Worm (Caenorhabditis elegans) whole organism, L4 larva: ENCODE results near the gene tag-342.
A peak's percentile ranks its signal among the peaks of the same experiment; 100 is the strongest.

ENCODE experiments used
- F10B5.3 ChIP-seq: sonication (generic microtip); optimal IDR thresholded peaks from 2 replicates; lab custom pipeline; 2016; ENCODE audit warnings: mild to moderate bottlenecking, missing genetic modification characterization, missing compliant biosample characterization
- T26A8.4 ChIP-seq: fragments of 200-800 bp; sonication (Bioruptor generic); IDR thresholded peaks from 2 replicates; pipeline ENCODE4 v1.3.6; 2022; ENCODE audit warnings: missing genetic modification characterization, missing compliant biosample characterization
- Y75B8A.6 ChIP-seq: fragments of 200-800 bp; sonication (Bioruptor generic); IDR thresholded peaks from 2 replicates; pipeline ENCODE4 v1.3.6; 2022; ENCODE audit warnings: missing genetic modification reagents, missing genetic modification characterization, missing compliant biosample characterization
- ZK546.5 ChIP-seq, 2 experiments: sonication (generic microtip); optimal IDR thresholded peaks; 2 replicates each; lab custom pipeline; 2017; ENCODE audit warnings: missing biosample characterization in 2 of 2, missing genetic modification characterization in 2 of 2
- aha-1 ChIP-seq: fragments of 150-350 bp; peaks from one replicate; lab custom pipeline; 2014; ENCODE audit warnings: missing biosample characterization, missing genetic modification characterization
- ama-1 ChIP-seq: fragments of 150-350 bp; optimal IDR thresholded peaks from 2 replicates; lab custom pipeline; 2014; ENCODE audit warnings: inconsistent platforms, mixed read lengths
- daf-16 ChIP-seq, 3 experiments: sonication (generic microtip); optimal IDR thresholded peaks; 2 replicates each; lab custom pipeline; 2016 to 2017; ENCODE audit warnings: missing genetic modification characterization in 3 of 3, missing genetic modification reagents in 3 of 3, mild to moderate bottlenecking in 2 of 3, missing compliant biosample characterization in 2 of 3, missing biosample characterization in 1 of 3, moderate library complexity in 1 of 3
- dmd-8 ChIP-seq: fragments of 200-800 bp; sonication (Bioruptor generic); IDR thresholded peaks from 2 replicates; pipeline ENCODE4 v1.3.6; 2022; ENCODE audit warnings: missing genetic modification characterization, missing compliant biosample characterization
- dmd-9 ChIP-seq: fragments of 200-800 bp; sonication (Bioruptor generic); IDR thresholded peaks from 2 replicates; pipeline ENCODE4 v1.3.6; 2022; ENCODE audit warnings: missing genetic modification reagents, missing genetic modification characterization, missing compliant biosample characterization
- dpl-1 ChIP-seq: fragments of 150-350 bp; optimal IDR thresholded peaks from 2 replicates; lab custom pipeline; 2014; ENCODE audit warnings: missing biosample characterization, missing genetic modification reagents, missing genetic modification characterization
- duxl-1 ChIP-seq: sonication (generic microtip); optimal IDR thresholded peaks from 2 replicates; lab custom pipeline; 2016; ENCODE audit warnings: mild to moderate bottlenecking, missing genetic modification characterization, moderate library complexity, missing compliant biosample characterization; ENCODE audit not compliant: poor library complexity
- egl-27 ChIP-seq: sonication (generic microtip); optimal IDR thresholded peaks from 3 replicates; lab custom pipeline; 2017; ENCODE audit warnings: missing biosample characterization, missing genetic modification reagents, missing genetic modification characterization
- hif-1 ChIP-seq, 2 experiments: sonication (generic microtip); optimal IDR thresholded peaks; 2 replicates each; lab custom pipeline; 2016 to 2017; ENCODE audit warnings: missing compliant biosample characterization in 2 of 2, missing genetic modification characterization in 2 of 2, missing genetic modification reagents in 2 of 2, missing genotype in 2 of 2, mild to moderate bottlenecking in 1 of 2
- hlh-11 ChIP-seq: fragments of 200-800 bp; sonication (Bioruptor generic); optimal IDR thresholded peaks from 2 replicates; lab custom pipeline; 2018; ENCODE audit warnings: mild to moderate bottlenecking, missing genetic modification characterization, missing compliant biosample characterization
- hlh-30 ChIP-seq: sonication (generic microtip); optimal IDR thresholded peaks from 2 replicates; lab custom pipeline; 2017; ENCODE audit warnings: antibody characterized with exemption, mild to moderate bottlenecking, missing genetic modification characterization, missing compliant biosample characterization; ENCODE audit not compliant: insufficient read depth
- hmg-1.1 ChIP-seq: fragments of 200-800 bp; sonication (Bioruptor generic); IDR thresholded peaks from 2 replicates; pipeline ENCODE4 v1.3.6; 2022; ENCODE audit warnings: missing genetic modification reagents, missing genetic modification characterization, missing compliant biosample characterization
- jun-1 ChIP-seq: fragments of 150-350 bp; optimal IDR thresholded peaks from 2 replicates; lab custom pipeline; 2014; ENCODE audit warnings: missing biosample characterization, missing genetic modification reagents, missing genetic modification characterization
- lin-1 ChIP-seq: fragments of 200-800 bp; sonication (Bioruptor generic); IDR thresholded peaks from 2 replicates; pipeline ENCODE4 v1.3.6; 2022; ENCODE audit warnings: missing genetic modification reagents, missing genetic modification characterization, missing compliant biosample characterization
- lin-13 ChIP-seq: fragments of 150-350 bp; optimal IDR thresholded peaks from 2 replicates; lab custom pipeline; 2014; ENCODE audit warnings: missing biosample characterization, missing genetic modification reagents, missing genetic modification characterization
- lin-39 ChIP-seq: fragments of 150-350 bp; optimal IDR thresholded peaks from 2 replicates; lab custom pipeline; 2014; ENCODE audit warnings: missing biosample characterization, missing genetic modification reagents, missing genetic modification characterization
- lsy-2 ChIP-seq, 2 experiments: fragments of 150-350 bp in 1 of 2; sonication (generic microtip) in 1 of 2; optimal IDR thresholded peaks; 2 replicates each; lab custom pipeline; 2014 to 2017; ENCODE audit warnings: missing biosample characterization in 2 of 2, missing genetic modification characterization in 2 of 2
- mdl-1 ChIP-seq, 2 experiments: fragments of 150-350 bp in 1 of 2; sonication (generic microtip) in 1 of 2; optimal IDR thresholded peaks; 2 replicates each; lab custom pipeline; 2014 to 2017; ENCODE audit warnings: missing biosample characterization in 2 of 2, missing genetic modification characterization in 2 of 2
- mep-1 ChIP-seq: fragments of 150-350 bp; sonication (generic microtip); optimal IDR thresholded peaks from 3 replicates; lab custom pipeline; 2014; ENCODE audit warnings: missing biosample characterization, missing genetic modification characterization
- mes-2 ChIP-seq: sonication (generic microtip); optimal IDR thresholded peaks from 2 replicates; lab custom pipeline; 2016; ENCODE audit warnings: missing genotype, mild to moderate bottlenecking, missing genetic modification characterization, missing compliant biosample characterization; ENCODE audit not compliant: poor library complexity, severe bottlenecking
- mxl-3 ChIP-seq: fragments of 200-800 bp; sonication (Bioruptor generic); optimal IDR thresholded peaks from 2 replicates; lab custom pipeline; 2018; ENCODE audit warnings: mild to moderate bottlenecking, missing genetic modification characterization, missing compliant biosample characterization
- nhr-11 ChIP-seq: fragments of 150-350 bp; optimal IDR thresholded peaks from 2 replicates; lab custom pipeline; 2014; ENCODE audit warnings: missing biosample characterization, missing genetic modification characterization
- nhr-28 ChIP-seq: fragments of 150-350 bp; optimal IDR thresholded peaks from 2 replicates; lab custom pipeline; 2014; ENCODE audit warnings: missing biosample characterization, missing genetic modification characterization
- php-3 ChIP-seq: fragments of 200-800 bp; sonication (Bioruptor generic); IDR thresholded peaks from 2 replicates; pipeline ENCODE4 v1.3.6; 2022; ENCODE audit warnings: missing genetic modification reagents, missing genetic modification characterization, missing compliant biosample characterization
- pqm-1 ChIP-seq: sonication (generic microtip); optimal IDR thresholded peaks from 2 replicates; lab custom pipeline; 2017; ENCODE audit warnings: missing biosample characterization, missing genetic modification characterization
- set-16 ChIP-seq: fragments of 200-800 bp; sonication (Bioruptor generic); IDR thresholded peaks from 2 replicates; pipeline ENCODE4 v1.3.6; 2022; ENCODE audit warnings: missing genetic modification reagents, missing genetic modification characterization, missing compliant biosample characterization
- tra-1 ChIP-seq: fragments of 200-800 bp; sonication (Bioruptor generic); IDR thresholded peaks from 2 replicates; pipeline ENCODE4 v1.3.6; 2022; ENCODE audit warnings: missing genetic modification reagents, missing genetic modification characterization, missing compliant biosample characterization
- unc-62 ChIP-seq, 3 experiments: fragments of 150-350 bp in 1 of 3; sonication (generic microtip); optimal IDR thresholded peaks in 2 of 3; peaks in 1 of 3; 1 replicate in 1 of 3; 2 replicates in 2 of 3; lab custom pipeline; 2014 to 2017; ENCODE audit warnings: missing biosample characterization in 3 of 3, missing genetic modification characterization in 3 of 3, missing genetic modification reagents in 3 of 3, missing genotype in 1 of 3
- vab-7 ChIP-seq: fragments of 200-800 bp; sonication (Bioruptor generic); IDR thresholded peaks from 2 replicates; pipeline ENCODE4 v1.3.6; 2022; ENCODE audit warnings: missing genetic modification reagents, missing genetic modification characterization, missing compliant biosample characterization
- zfp-2 ChIP-seq: sonication (generic microtip); optimal IDR thresholded peaks from 2 replicates; lab custom pipeline; 2016; ENCODE audit warnings: mild to moderate bottlenecking, missing genetic modification characterization, missing compliant biosample characterization
- ztf-7 ChIP-seq: fragments of 150-350 bp; optimal IDR thresholded peaks from 2 replicates; lab custom pipeline; 2014; ENCODE audit warnings: missing biosample characterization, missing genetic modification characterization

The tag-342 gene

DNA sequence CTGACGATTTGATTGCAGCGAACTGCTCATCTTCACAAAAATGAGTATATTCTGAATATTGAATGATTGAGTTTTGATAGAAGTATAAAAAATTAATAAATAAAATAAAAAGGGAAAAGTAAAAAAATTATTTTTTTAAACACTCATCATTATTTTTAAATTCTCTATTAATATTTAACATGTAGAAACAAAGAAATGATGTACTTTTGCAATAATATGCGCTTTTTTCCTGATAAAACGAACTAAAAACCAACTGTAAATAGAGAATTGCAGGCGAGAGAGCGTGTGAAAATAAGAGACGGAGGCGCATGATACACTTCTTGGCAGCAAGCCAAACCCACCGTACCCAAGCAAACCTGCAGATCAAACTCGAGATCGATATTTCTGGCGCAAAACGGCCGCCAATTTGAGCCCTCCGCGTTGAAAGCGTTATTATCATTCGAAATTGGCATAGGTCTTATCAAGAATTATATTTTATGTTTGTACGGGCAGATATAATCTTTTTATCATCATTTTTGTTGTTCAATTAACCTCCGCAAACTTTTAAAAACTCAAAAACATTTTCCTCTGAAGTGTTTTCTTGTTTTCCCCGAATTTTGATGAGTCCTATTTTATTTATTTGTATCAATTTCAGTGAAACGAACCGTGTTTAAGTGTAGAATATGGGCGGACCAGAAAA is 11.8 kb upstream of the tag-342 start, which contains the start of the genes rheb-1 and spk-1 (continued):
- TF ChIP-seq php-3 (GFP tag; lab: Robert Waterston, UW) = peak; percentile 88
- peak; percentile 93 for TF ChIP-seq zfp-2
- peak; percentile 29; the same call in 1 of the 2 replicates for TF ChIP-seq Y75B8A.6 (GFP tag; lab: Robert Waterston, UW)
- TF ChIP-seq egl-27 (tag; lab: Kevin White, UChicago) = no peak
- TF ChIP-seq mes-2 (tag; lab: Kevin White, UChicago) = peak; percentile 94
- no peak for TF ChIP-seq lin-39 (tag; lab: Kevin White, UChicago)
- peak; percentile 66 for TF ChIP-seq vab-7 (GFP tag; lab: Robert Waterston, UW)

DNA sequence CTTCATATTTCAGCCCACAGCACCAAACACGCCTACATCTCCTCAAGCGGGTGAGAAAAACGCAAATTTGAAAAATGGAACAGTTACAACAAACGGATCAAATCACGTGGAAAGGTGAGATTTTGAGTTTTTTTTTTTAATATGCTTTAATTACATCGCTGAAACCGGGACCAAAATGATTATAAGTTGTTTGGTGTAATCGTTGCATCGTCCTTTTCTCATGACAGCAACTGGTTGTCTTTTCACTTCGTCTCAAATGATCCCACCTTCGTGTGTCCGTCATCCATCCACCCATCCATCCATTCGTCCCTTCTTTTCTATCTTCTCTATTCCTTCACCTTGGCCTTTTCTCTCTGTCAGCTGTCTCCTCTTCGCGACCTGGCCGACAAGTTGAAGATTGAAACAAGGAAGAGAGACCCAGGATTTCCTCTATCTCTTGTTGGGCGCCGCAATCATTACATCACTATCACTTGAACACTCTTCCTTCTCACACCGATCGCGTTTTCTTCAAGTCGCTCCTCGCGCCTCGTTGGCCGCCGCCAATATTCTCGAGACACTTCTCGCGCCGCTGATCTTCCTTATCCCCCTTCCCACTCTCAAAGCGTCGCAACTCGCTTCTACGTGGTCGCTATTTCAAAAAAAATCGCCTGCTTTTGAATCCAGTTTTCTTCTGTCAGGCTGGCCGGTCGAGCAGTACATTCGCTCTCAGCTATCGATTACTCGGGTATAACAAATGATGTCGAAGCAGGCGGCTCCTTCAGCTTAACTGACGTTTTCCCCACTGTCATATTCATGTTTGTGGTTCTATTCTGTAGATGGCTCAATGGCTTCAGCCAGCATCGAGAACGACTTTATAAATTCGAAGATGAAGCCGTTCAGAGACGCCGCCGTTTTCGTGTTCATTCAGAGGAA is 10.5 kb upstream of the tag-342 start:
- no peak for TF ChIP-seq dpl-1 (GFP tag; lab: Kevin White, UChicago)
- peak in 1 of 2 experiments; percentile 53 for TF ChIP-seq lsy-2 (tag; optimal IDR thresholded peaks at IDR 0.05; lab: Kevin White, UChicago)
- peak; percentile 42 for TF ChIP-seq nhr-28 (tag; lab: Kevin White, UChicago)
- no peak for TF ChIP-seq lin-1 (GFP tag; lab: Robert Waterston, UW)
- TF ChIP-seq mxl-3 = peak; percentile 74
- TF ChIP-seq mdl-1 (tag; optimal IDR thresholded peaks at IDR 0.05; lab: Kevin White, UChicago) = peak in 1 of 2 experiments; percentile 39
- no peak for TF ChIP-seq tra-1 (GFP tag; lab: Robert Waterston, UW)
- peak; percentile 38; the same call in 1 of the 2 replicates for TF ChIP-seq hmg-1.1
- no peak for TF ChIP-seq ztf-7 (tag; lab: Kevin White, UChicago)
- TF ChIP-seq duxl-1 (tag; lab: Kevin White, UChicago) = no peak
- peak; percentile 28 for TF ChIP-seq ama-1 (lab: Kevin White, UChicago)
- TF ChIP-seq unc-62 (GFP tag; optimal IDR thresholded peaks at IDR 0.05 in 1 of 2; lab: Kevin White, UChicago) = peak in 1 of 2 experiments; percentile 100
- TF ChIP-seq unc-62 (tag; optimal IDR thresholded peaks at IDR 0.05; lab: Kevin White, UChicago) = no peak
- peak; percentile 99 for TF ChIP-seq aha-1 (tag; lab: Kevin White, UChicago)
- TF ChIP-seq pqm-1 (tag; lab: Kevin White, UChicago) = no peak
- TF ChIP-seq mep-1 (tag; lab: Kevin White, UChicago) = peak; percentile 16
- peak; percentile 54 for TF ChIP-seq set-16 (GFP tag; lab: Robert Waterston, UW)
- TF ChIP-seq dmd-9 (GFP tag; lab: Robert Waterston, UW) = 0 out of 2 replicates have a peak, but pooled peaks have one; percentile 14
- peak in 1 of 2 experiments; percentile 32 for TF ChIP-seq daf-16 (GFP tag; optimal IDR thresholded peaks at IDR 0.05; lab: Kevin White, UChicago)
- TF ChIP-seq daf-16 (tag; optimal IDR thresholded peaks at IDR 0.05; lab: Kevin White, UChicago) = no peak
- no peak for TF ChIP-seq jun-1 (tag; lab: Kevin White, UChicago)
- TF ChIP-seq hlh-30 (tag; lab: Kevin White, UChicago) = peak; percentile 57
- no peak for TF ChIP-seq ZK546.5 (tag; optimal IDR thresholded peaks at IDR 0.05; lab: Kevin White, UChicago)
- no peak for TF ChIP-seq F10B5.3 (tag; lab: Kevin White, UChicago)
- peak; percentile 19 for TF ChIP-seq mes-2 (tag; lab: Kevin White, UChicago)
- TF ChIP-seq hlh-11 = peak; percentile 87
- TF ChIP-seq lin-13 (GFP tag; lab: Kevin White, UChicago) = no peak
- TF ChIP-seq T26A8.4 = 0 out of 2 replicates have a peak, but pooled peaks have one; percentile 31
- TF ChIP-seq nhr-11 (tag; lab: Kevin White, UChicago) = peak; percentile 57
- TF ChIP-seq hif-1 (tag; optimal IDR thresholded peaks at IDR 0.05; lab: Kevin White, UChicago) = no peak
- no peak for TF ChIP-seq dmd-8 (GFP tag; lab: Robert Waterston, UW)
